Worm (Caenorhabditis elegans): ENCODE results near the gene grsp-1.

The grsp-1 gene

DNA sequence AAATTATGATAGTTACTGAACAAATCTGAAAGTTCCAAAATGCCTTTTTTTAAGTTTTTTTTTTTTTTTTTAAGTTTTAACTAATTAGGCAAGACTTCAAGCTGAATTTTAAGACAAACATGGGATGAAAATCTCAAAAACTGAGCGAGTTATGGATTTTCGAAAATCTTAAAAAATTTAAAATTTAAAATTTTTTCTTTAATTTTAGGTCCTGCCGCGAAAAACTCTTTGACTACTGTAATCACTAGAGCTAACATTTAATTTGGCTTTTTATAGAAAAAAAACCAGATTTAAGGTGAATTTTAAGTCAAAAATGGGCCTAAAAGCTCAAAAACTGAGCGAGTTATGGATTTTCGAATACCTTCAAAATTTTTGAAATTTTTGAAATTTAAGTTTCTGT lies at the start of gene grsp-1:
grsp-1 (plus strand) TSS at position 301 of the 400 bp plus-strand sequence.
- TF ChIP-seq unc-62 (GFP tag; optimal IDR thresholded peaks at IDR 0.05) = no peak

DNA sequence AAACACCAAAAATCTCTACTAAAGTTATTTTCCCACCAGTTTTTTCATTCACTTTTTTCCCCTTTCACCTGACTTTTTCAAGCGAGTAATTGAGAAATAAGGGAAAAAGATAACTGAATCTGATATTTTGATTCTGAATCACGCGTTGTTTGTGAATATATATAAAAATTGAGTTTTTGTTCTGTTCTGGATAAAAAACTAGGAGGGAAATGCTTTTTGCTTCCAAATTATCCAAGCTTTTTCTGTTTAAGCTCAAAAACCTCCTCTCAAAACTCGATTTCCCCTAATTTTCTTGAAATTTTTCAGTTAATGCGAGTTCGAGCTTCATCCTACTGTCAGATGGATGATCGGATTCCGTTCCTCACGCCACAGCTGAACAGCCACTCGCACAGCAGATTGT lies 44.2 kb upstream of the grsp-1 start, which contains the start of gene kcnl-1:
kcnl-1 (plus strand) TSS at position 301 of the 400 bp plus-strand sequence.
- no peak for TF ChIP-seq unc-62 (GFP tag; optimal IDR thresholded peaks at IDR 0.05)

DNA sequence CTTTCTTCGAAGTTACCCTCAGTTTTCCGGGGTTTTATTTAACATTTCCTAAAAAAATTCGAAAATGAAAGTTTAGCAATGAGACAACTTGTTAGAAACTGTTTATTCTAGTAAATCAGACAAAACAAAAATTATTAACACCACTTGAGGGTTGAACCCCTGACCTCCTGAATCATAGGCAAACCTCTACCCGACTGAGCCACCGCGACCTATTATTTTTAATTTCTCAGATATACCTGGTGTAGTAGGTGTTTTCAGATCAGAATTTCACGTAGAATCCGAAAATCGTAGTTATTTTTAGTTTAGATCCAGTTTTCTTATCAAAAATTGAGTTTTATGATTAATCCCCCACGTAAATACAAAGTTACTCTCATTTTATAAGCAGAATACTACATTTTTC lies 39.2 kb upstream of the grsp-1 start:
- no peak for TF ChIP-seq unc-62 (GFP tag; optimal IDR thresholded peaks at IDR 0.05)

DNA sequence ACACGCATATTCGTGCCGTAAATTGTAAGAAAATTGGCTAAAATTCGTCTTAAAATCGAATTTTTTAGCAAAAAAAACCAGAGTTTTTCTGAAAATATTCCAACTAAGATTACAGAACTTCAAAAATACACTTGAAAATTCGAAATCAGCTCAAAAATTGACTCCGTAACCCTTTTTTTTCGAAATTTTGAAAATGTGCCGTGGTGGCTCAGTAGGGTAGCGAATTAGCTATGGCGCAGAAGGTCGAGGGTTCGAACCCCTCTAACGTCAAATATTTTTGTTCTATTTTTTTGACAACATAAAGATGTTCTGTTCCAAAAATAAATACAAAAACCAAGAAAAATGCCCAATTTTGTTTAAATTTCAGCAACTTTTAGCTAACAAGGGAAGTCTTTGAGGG lies 29.8 kb upstream of the grsp-1 start:
- no peak for TF ChIP-seq unc-62 (GFP tag; optimal IDR thresholded peaks at IDR 0.05)

DNA sequence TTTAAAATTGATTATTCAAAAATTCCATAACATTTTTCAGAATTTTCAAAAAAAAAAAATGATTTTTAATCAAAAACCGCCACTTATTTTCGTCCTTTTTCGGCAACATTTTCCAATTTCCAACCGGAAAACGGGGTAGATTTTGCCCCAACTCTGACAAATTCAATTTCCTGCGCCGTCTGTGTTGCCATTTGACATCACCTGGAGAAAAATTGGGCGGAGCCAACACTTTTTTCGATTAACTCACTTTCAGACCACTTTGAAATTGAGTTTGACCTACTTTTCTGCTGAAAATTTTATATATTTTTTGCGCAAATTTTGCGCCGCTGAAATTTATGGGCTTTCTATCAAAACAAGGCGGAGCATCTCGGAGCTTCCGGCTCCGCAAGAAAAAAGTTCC lies 27.0 kb upstream of the grsp-1 start:
- TF ChIP-seq unc-62 (GFP tag; optimal IDR thresholded peaks at IDR 0.05) = no peak

DNA sequence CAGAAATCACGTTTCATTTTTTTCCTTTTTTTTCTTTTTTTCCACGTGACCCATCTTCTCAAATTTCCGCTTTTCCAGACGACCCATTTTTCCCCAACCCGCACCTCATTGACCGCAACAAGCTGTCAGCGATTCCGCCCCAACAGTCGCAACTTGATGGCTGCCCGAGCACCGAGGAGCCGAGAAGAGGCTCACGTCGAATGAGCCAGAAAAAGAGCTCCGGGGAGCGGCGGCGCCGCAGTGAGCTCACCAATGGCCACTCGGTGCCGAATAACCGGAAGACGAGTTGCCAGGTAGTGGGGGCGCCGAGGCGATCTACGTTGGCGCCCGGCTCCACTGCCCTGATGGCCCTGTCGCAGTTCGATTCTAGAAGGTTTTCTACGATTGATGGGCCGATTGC lies 18.5 kb upstream of the grsp-1 start:
- TF ChIP-seq unc-62 (GFP tag; optimal IDR thresholded peaks at IDR 0.05) = no peak

DNA sequence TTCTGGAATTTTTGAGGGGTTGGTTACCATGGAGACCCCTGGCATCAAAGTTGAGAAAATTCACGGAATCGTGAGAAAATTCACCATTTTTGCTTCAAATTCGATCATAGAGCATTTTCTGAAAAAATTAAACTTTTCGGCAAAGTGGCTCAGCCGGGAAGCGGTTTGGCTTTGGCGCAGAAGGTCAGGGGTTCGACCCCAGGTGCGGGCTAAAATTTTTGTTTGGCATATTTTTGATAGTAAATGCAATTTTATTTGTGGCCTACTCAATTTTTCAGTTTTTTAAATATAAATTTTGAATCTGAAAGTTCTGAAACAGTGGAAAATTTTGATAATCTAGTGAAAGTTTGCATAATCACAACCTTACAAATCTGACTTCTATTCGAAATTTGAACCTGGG lies 10.2 kb upstream of the grsp-1 start:
- no peak for TF ChIP-seq unc-62 (GFP tag; optimal IDR thresholded peaks at IDR 0.05)

DNA sequence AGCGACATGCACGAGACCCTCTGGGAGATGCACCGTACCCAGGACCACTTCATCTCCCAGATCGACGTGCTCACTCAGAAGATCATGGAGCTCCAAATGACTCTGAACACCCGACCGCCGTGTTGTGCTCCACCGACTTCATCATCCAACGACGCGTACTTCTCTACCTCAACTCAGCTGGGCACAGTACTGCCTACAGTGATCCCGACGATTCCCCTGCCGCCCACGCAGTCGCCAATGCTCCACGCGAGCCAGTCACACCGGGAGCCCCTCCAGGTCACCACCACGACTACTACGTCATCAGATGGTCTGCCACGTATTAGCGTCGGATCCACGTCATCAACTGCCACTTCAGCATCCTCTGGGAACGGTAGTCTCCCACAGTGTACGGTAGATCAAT lies 3.9 kb upstream of the grsp-1 start:
- no peak for TF ChIP-seq unc-62 (GFP tag; optimal IDR thresholded peaks at IDR 0.05)

DNA sequence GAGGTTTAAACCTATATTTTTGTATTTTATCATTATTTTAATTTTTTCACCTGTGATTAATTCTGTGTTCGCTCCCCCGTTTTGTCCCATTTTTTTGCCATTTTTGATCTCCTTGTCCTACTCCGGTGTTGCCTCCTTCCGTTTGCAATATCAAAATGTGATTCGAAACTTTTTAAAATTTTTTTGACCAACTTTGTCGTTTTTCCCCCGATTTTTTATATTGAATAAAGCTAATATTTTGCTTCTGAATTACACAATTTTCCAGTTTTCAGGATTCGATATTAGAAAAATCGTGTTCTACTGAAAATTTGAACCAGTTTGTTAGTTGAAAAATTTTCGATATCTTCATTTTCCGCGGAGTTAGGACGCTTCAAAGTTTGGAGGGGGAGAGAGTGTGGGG lies 3.4 kb upstream of the grsp-1 start, which contains the start of gene nlp-25:
nlp-25 (plus strand) TSS at position 301 of the 400 bp plus-strand sequence.
- no peak for TF ChIP-seq unc-62 (GFP tag; optimal IDR thresholded peaks at IDR 0.05)

DNA sequence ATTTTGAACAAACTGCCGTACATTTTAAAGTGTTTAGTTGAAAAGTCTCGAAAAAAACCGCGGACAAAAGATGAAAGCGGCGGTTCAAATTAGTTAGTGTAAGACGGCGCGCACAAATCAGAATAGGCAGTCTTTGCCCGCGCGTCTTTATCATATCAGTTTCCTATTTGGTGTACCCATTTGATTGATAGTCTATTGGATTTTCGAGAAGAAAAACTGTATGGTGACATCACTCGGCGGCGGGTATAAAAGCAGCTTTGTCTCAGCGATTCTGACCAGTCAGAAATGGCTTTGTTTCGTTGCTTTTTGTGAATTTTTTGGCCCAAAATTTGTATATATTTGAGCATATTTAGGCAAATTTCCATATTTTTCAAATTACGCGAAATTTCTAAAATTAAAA lies 629 bp upstream of the grsp-1 start:
- TF ChIP-seq unc-62 (GFP tag; optimal IDR thresholded peaks at IDR 0.05) = no peak

DNA sequence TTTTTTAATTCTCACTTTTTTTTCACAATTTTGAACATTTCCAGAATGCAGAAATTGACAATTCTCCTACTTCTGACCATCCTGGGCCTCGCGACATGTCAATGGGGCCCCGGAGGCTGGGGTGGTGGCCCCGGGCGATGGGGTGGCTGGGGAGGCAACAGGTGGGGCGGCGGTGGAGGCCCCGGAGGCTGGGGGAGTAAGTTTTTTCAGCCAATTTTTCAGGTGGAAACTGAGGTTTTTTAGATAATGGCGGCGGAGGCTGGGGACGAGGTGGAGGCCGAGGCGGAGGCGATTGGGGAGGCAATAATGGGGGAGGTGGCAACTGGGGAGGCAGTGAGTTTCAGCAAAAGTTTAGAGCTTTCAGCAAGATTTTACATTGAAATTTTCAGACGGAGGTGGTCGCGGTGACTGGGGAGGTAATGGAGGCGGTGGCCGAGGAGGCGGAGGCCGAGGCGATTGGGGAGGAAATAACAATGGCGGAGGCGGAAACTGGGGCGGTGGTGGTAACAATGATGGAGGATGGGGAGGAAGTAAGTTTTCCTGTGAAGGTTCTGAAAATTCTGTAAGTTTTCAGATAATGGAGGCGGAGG lies 919 bp downstream of the grsp-1 start:
- TF ChIP-seq unc-62 (GFP tag; optimal IDR thresholded peaks at IDR 0.05) = no peak

DNA sequence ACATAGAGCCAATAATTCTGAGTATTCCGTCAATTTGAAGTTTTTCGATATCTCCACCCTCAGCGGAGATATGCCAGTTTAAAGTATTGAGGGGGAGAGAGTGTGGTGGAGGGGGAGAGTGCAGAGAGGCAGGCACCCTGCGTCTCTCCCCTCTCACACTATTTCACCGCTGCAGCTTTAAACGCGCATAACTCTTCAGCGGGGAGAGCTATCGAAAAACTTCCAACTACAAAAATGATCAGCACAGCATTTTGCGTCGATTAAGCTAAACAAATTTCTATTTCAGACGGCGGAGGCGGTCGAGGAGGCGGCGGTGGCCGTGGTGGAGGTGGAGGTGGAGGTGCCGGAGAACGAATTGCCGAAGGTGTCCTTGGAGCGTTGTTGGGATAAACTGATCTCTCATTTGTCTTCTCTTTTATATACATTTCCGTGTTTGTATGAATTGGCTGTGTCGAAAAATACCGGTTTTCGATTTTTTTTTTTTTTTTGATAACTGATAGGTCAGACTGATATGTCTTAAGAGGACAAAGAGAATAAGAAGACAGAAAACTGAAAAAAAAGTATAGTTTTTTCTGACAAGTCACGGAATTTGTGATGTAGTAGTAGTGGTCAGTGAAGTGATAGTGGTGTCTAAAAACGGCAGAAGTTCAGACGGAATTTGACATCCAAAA lies 2.5 kb downstream of the grsp-1 start:
- TF ChIP-seq unc-62 (GFP tag; optimal IDR thresholded peaks at IDR 0.05) = no peak

DNA sequence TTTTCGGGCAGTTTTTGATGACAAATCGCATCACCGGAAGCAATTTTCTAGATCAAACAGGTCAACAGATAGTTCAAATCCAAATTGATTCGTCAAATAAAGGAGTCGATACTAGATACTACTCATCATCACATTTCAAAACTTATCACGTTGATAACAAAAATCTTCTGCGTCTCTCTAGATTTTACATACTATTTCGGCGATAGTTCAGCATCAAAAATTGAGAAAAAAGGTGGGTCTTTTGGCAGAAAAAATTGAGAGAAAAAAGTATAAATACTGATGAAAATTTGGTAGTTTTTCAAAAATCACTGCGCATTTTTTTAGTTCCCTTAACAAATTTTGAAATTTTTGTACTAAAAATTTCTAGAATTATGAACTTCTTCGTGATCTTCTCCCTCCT lies 3.9 kb downstream of the grsp-1 start, which contains the start of gene nlp-26:
nlp-26 (plus strand) TSS at position 301 of the 400 bp plus-strand sequence.
- TF ChIP-seq unc-62 (GFP tag; optimal IDR thresholded peaks at IDR 0.05) = no peak

DNA sequence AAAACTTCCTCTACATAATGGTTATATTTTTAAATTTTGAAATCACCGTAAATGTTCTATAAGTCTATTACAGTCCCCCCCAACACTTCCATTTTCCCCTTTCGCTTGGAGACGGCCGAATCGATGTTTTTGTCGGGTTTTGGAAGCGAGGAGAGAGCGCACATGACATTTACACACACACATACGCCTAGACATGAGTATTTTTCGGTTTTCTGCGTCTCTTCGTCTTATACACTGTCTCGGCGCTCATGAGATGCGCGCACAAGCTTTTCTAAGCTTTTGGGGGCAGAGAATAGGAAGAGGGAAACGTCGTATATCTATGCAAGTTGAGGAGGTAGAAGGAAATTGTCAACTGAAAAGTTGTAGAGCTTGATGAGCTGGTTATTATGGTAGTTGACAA lies 10.8 kb downstream of the grsp-1 start:
- no peak for TF ChIP-seq unc-62 (GFP tag; optimal IDR thresholded peaks at IDR 0.05)

DNA sequence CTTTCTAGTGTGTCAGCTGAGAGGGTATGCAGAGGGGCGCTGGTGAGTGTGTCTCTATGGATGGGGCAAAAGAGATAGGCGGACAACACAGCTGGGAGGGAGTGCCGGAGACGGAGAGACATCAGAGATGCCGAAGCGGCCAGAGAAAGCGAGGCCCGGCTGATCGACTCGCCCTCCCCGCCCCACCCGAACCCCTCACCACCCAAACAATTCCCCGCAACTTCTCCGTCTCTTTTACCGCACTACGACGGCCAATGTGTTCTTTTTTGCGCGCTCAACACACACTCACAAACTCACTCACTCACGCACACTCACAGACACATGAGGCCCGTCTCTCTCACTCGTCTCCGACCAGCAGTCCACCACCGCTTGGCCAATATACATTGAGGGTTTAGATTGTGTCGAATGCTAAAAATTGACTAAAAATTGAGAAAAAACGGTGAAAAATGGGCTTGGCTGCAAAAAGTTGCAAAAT lies 13.2 kb downstream of the grsp-1 start, which contains the start of gene Y43F8C.3:
Y43F8C.3 (minus strand) TSS at position 187 of the 475 bp plus-strand sequence.
- TF ChIP-seq unc-62 (GFP tag; optimal IDR thresholded peaks at IDR 0.05) = no peak

DNA sequence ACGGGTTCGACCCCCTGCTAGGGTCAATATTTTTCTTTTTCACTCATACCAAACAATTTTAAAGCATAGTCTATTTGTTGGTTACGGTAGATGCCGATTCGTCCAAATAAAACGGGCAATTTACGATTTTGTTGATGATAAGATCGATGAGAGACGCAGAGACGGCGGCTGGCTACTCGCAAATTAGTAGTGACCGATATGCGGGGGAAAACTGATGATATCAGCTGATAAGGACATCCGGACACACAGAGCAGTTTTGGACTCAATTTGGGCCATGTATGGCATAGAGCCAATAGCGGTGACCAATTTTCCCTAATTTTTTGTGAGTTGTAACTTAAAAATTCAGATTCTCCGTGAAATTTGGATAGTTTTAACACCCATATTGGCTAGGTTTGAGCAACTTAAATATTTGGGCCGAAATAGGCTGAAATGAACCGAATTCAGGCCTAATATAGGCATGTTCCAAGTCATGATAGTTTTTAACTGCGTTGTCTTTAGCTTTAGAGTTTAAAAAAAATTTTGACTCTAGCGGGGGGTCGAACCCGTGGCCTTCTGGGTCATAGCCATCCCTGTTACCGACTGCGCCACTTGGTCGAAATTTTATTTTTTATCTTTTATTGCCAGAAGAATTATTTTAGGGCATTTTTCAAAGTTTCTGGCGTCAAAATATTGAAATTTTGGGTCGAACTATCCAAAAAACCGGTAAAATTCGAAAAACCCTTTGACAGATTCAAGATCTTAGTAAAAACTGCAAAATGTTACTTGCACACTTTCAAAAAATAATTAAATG lies 14.4 kb downstream of the grsp-1 start:
- TF ChIP-seq unc-62 (GFP tag; optimal IDR thresholded peaks at IDR 0.05) = no peak

Data from whole organism, dauer.